Fruit fly (Drosophila melanogaster): ENCODE data around the gene fid.

The fid gene

dm6 chr3R:26017294-26017770 is 47.5 kb downstream of the fid start (continued):
- TF ChIP-seq pzg (GFP tag; optimal IDR thresholded peaks at IDR 0.05) (no peak), Med (GFP tag) (peak; percentile 72), tup (GFP tag; optimal IDR thresholded peaks at IDR 0.05) (no peak), CG16863 (GFP tag; optimal IDR thresholded peaks at IDR 0.05) (no peak), CG6791 (GFP tag; IDR thresholded peaks at IDR 0.05; ENCODE audit: partially characterized antibody) (no peak), CG15514 (GFP tag; optimal IDR thresholded peaks at IDR 0.05) (no peak), CG32767 (GFP tag; IDR thresholded peaks at IDR 0.05) (no peak), abd-A (tag; optimal IDR thresholded peaks at IDR 0.05) (no peak), scrt (GFP tag; optimal IDR thresholded peaks at IDR 0.05) (no peak), CG4282 (GFP tag; optimal IDR thresholded peaks at IDR 0.05) (no peak), chif (GFP tag; optimal IDR thresholded peaks at IDR 0.05) (no peak), CG7839 (tag; optimal IDR thresholded peaks at IDR 0.05) (no peak), Meics (GFP tag; optimal IDR thresholded peaks at IDR 0.05) (no peak), Ets97D (GFP tag; optimal IDR thresholded peaks at IDR 0.05) (no peak), Drgx (GFP tag; IDR thresholded peaks at IDR 0.05) (no peak), zf30C (GFP tag; optimal IDR thresholded peaks at IDR 0.05) (peak; percentile 1), HLH54F (GFP tag; optimal IDR thresholded peaks at IDR 0.05) (no peak), ttk (GFP tag; IDR thresholded peaks at IDR 0.05) (no peak), E2f1 (GFP tag; IDR thresholded peaks at IDR 0.05) (no peak), CG4424 (GFP tag; optimal IDR thresholded peaks at IDR 0.05) (no peak), hth (optimal IDR thresholded peaks at IDR 0.05) (no peak), Dp (GFP tag; optimal IDR thresholded peaks at IDR 0.05) (no peak), crol (GFP tag; IDR thresholded peaks at IDR 0.05) (peak; percentile 68), cad (GFP tag; optimal IDR thresholded peaks at IDR 0.05) (peak; percentile 13), CG18764 (GFP tag; optimal IDR thresholded peaks at IDR 0.05) (no peak), exex (tag; optimal IDR thresholded peaks at IDR 0.05) (no peak), lov (optimal IDR thresholded peaks at IDR 0.05) (no peak), lov (GFP tag; IDR thresholded peaks at IDR 0.05) (no peak; the same call in 2 of the 3 replicates), salm (tag; optimal IDR thresholded peaks at IDR 0.05) (no peak), otp (GFP tag; IDR thresholded peaks at IDR 0.05) (0 out of 3 replicates have a peak, but pooled peaks have one; percentile 13), phol (tag; optimal IDR thresholded peaks at IDR 0.05) (no peak), D19A (tag; optimal IDR thresholded peaks at IDR 0.05) (no peak), inv (GFP tag; IDR thresholded peaks at IDR 0.05; ENCODE audit: partially characterized antibody) (no peak), kni (GFP tag; optimal IDR thresholded peaks at IDR 0.05) (peak; percentile 72), sens (GFP tag) (peak; percentile 60), CG10321 (GFP tag; IDR thresholded peaks at IDR 0.05) (no peak), Stat92E (GFP tag; optimal IDR thresholded peaks at IDR 0.05) (no peak), CG8388 (GFP tag; optimal IDR thresholded peaks at IDR 0.05) (no peak), gro (GFP tag; optimal IDR thresholded peaks at IDR 0.05) (no peak), sug (tag; optimal IDR thresholded peaks at IDR 0.05) (no peak), org-1 (GFP tag; optimal IDR thresholded peaks at IDR 0.05) (no peak), CG1832 (GFP tag; optimal IDR thresholded peaks at IDR 0.05) (no peak), Sox100B (GFP tag; optimal IDR thresholded peaks at IDR 0.05) (no peak), MTF-1 (GFP tag; optimal IDR thresholded peaks at IDR 0.05; ENCODE audit: borderline replicate concordance) (no peak), Six4 (GFP tag; optimal IDR thresholded peaks at IDR 0.05) (no peak), croc (GFP tag; conservative IDR thresholded peaks at IDR 0.05) (no peak), NFAT (GFP tag; IDR thresholded peaks at IDR 0.05) (0 out of 2 replicates have a peak, but pooled peaks have one; percentile 29), lola (GFP tag; optimal IDR thresholded peaks at IDR 0.05) (no peak), Dll (GFP tag; IDR thresholded peaks at IDR 0.05; ENCODE audit: partially characterized antibody) (no peak), CG13894 (tag; optimal IDR thresholded peaks at IDR 0.05) (no peak)
